Fruit fly (Drosophila melanogaster) whole organism, pupa: ENCODE results near the gene Acsx1L.

Experiments
- CG10348 ChIP-seq: fragments of 200-800 bp; sonication (Bioruptor generic); IDR thresholded peaks from 2 replicates; pipeline ENCODE4 v1.3.6; 2022; ENCODE audit warnings: missing biosample characterization, missing genetic modification characterization
- CG12605 ChIP-seq: fragments of 200-800 bp; sonication (Bioruptor generic); IDR thresholded peaks from 2 replicates; pipeline ENCODE4 v1.3.6; 2022; ENCODE audit warnings: missing biosample characterization, missing genetic modification characterization
- CG13204 ChIP-seq: fragments of 200-800 bp; sonication (Bioruptor generic); optimal IDR thresholded peaks from 2 replicates; lab custom pipeline; 2018; ENCODE audit warnings: missing biosample characterization, mild to moderate bottlenecking, missing genetic modification characterization, moderate library complexity
- CG14655 ChIP-seq: fragments of 200-800 bp; sonication (Bioruptor generic); optimal IDR thresholded peaks from 3 replicates; lab custom pipeline; 2017; ENCODE audit warnings: mild to moderate bottlenecking, missing biosample characterization, missing genetic modification reagents, missing genetic modification characterization
- CG15710 ChIP-seq: fragments of 200-800 bp; sonication (Bioruptor generic); optimal IDR thresholded peaks from 2 replicates; lab custom pipeline; 2018; ENCODE audit warnings: missing biosample characterization, mild to moderate bottlenecking, missing genetic modification characterization, moderate library complexity
- CG17806 ChIP-seq: fragments of 200-800 bp; sonication (Bioruptor generic); optimal IDR thresholded peaks from 2 replicates; lab custom pipeline; 2018; ENCODE audit warnings: missing biosample characterization, mild to moderate bottlenecking, missing genetic modification characterization, moderate library complexity
- CG32121 ChIP-seq: fragments of 200-800 bp; sonication (Bioruptor generic); IDR thresholded peaks from 2 replicates; pipeline ENCODE4 v1.3.6; 2022; ENCODE audit warnings: missing biosample characterization, missing genetic modification characterization
- CG34367 ChIP-seq: fragments of 200-800 bp; sonication (Bioruptor generic); optimal IDR thresholded peaks from 2 replicates; lab custom pipeline; 2018; ENCODE audit warnings: missing biosample characterization, mild to moderate bottlenecking, missing genetic modification characterization
- CG4496 ChIP-seq: fragments of 200-800 bp; sonication (Bioruptor generic); IDR thresholded peaks from 3 replicates; pipeline ENCODE4 v1.3.6; 2022; ENCODE audit warnings: missing biosample characterization, missing genetic modification characterization
- CG8159 ChIP-seq: fragments of 200-800 bp; sonication (Bioruptor generic); optimal IDR thresholded peaks from 3 replicates; lab custom pipeline; 2018; ENCODE audit warnings: missing biosample characterization, mild to moderate bottlenecking, missing genetic modification characterization, moderate library complexity
- CG8301 ChIP-seq: fragments of 200-800 bp; sonication (Bioruptor generic); optimal IDR thresholded peaks from 2 replicates; lab custom pipeline; 2018; ENCODE audit warnings: missing biosample characterization, mild to moderate bottlenecking, missing genetic modification characterization
- CG9948 ChIP-seq: fragments of 200-800 bp; sonication (Bioruptor generic); optimal IDR thresholded peaks from 2 replicates; lab custom pipeline; 2018; ENCODE audit warnings: missing biosample characterization, mild to moderate bottlenecking, missing genetic modification characterization, moderate library complexity
- D1 ChIP-seq: fragments of 200-800 bp; sonication (Bioruptor generic); optimal IDR thresholded peaks from 2 replicates; lab custom pipeline; 2018; ENCODE audit warnings: missing biosample characterization, mild to moderate bottlenecking, missing genetic modification characterization, moderate library complexity
- EcR ChIP-seq: fragments of 200-800 bp; sonication (Bioruptor generic); optimal IDR thresholded peaks from 3 replicates; lab custom pipeline; 2019; ENCODE audit warnings: missing biosample characterization, missing genetic modification characterization, mild to moderate bottlenecking, moderate library complexity, missing genetic modification reagents
- Ets98B ChIP-seq: fragments of 200-800 bp; sonication (Bioruptor generic); IDR thresholded peaks from 2 replicates; pipeline ENCODE4 v1.3.6; 2022; ENCODE audit warnings: missing biosample characterization, missing genetic modification characterization
- Pif1A ChIP-seq: fragments of 200-800 bp; sonication (Bioruptor generic); optimal IDR thresholded peaks from 3 replicates; lab custom pipeline; 2016; ENCODE audit warnings: missing biosample characterization, missing genetic modification characterization
- Pif1B ChIP-seq: fragments of 200-800 bp; sonication (Bioruptor generic); optimal IDR thresholded peaks from 3 replicates; lab custom pipeline; 2016; ENCODE audit warnings: missing biosample characterization, missing genetic modification characterization
- Snoo ChIP-seq: fragments of 200-800 bp; sonication (Bioruptor generic); optimal IDR thresholded peaks from 3 replicates; lab custom pipeline; 2017; ENCODE audit warnings: missing biosample characterization, mild to moderate bottlenecking, missing genetic modification characterization, inconsistent platforms
- fd96Ca ChIP-seq: fragments of 200-800 bp; sonication (Bioruptor generic); IDR thresholded peaks from 3 replicates; pipeline ENCODE4 v1.3.6; 2022; ENCODE audit warnings: missing biosample characterization, missing genetic modification characterization
- gl ChIP-seq: fragments of 200-800 bp; sonication (Bioruptor generic); optimal IDR thresholded peaks from 2 replicates; lab custom pipeline; 2018; ENCODE audit warnings: missing biosample characterization, mild to moderate bottlenecking, missing genetic modification characterization
- rn ChIP-seq: fragments of 200-800 bp; sonication (Bioruptor generic); IDR thresholded peaks from 2 replicates; pipeline ENCODE4 v1.3.6; 2022; ENCODE audit warnings: missing biosample characterization, missing genetic modification characterization

The Acsx1L gene

dm6 chr3R:19727806-19728205, 45.2 kb downstream of the Acsx1L start:
- TF ChIP-seq CG8159 (tag; lab: Kevin White, UChicago): no peak
- no peak for TF ChIP-seq Ets98B (GFP tag; lab: Robert Waterston, UW)
- TF ChIP-seq CG17806: no peak
- TF ChIP-seq gl (tag; lab: Kevin White, UChicago): no peak
- no peak for TF ChIP-seq D1
- TF ChIP-seq rn (GFP tag; lab: Robert Waterston, UW): no peak
- no peak for TF ChIP-seq CG9948 (tag; lab: Kevin White, UChicago)
- no peak for TF ChIP-seq fd96Ca (GFP tag; lab: Robert Waterston, UW)
- TF ChIP-seq CG4496 (GFP tag; lab: Robert Waterston, UW): no peak
- no peak for TF ChIP-seq EcR (GFP tag; lab: Kevin White, UChicago)
- TF ChIP-seq Pif1A (GFP tag; lab: Kevin White, UChicago): no peak
- TF ChIP-seq CG10348 (GFP tag; lab: Robert Waterston, UW): no peak
- no peak for TF ChIP-seq CG13204 (GFP tag; lab: Kevin White, UChicago)
- no peak for TF ChIP-seq Snoo (tag; lab: Kevin White, UChicago)
- no peak for TF ChIP-seq CG15710
- no peak for TF ChIP-seq CG32121 (GFP tag; lab: Robert Waterston, UW)
- no peak for TF ChIP-seq CG12605 (GFP tag; lab: Robert Waterston, UW)
- TF ChIP-seq CG8301: no peak
- no peak for TF ChIP-seq CG34367 (tag; lab: Kevin White, UChicago)
- TF ChIP-seq Pif1B: no peak

dm6 chr3R:19725584-19725983, 47.4 kb downstream of the Acsx1L start:
- TF ChIP-seq CG34367 (tag; lab: Kevin White, UChicago) (no peak), Snoo (tag; lab: Kevin White, UChicago) (no peak), CG4496 (GFP tag; lab: Robert Waterston, UW) (no peak), EcR (GFP tag; lab: Kevin White, UChicago) (no peak), CG14655 (GFP tag; lab: Kevin White, UChicago) (no peak), rn (GFP tag; lab: Robert Waterston, UW) (no peak), D1 (no peak), CG32121 (GFP tag; lab: Robert Waterston, UW) (no peak), CG13204 (GFP tag; lab: Kevin White, UChicago) (no peak), CG8301 (no peak), CG8159 (tag; lab: Kevin White, UChicago) (no peak)
